Worm (Caenorhabditis elegans): ENCODE data around the gene acl-5.

The acl-5 gene

ce11 chrX:10319653-10320052 lies 7.6 kb downstream of the acl-5 start:
- TF ChIP-seq mep-1 (tag; optimal IDR thresholded peaks at IDR 0.05) (no peak), pha-4 (tag; optimal IDR thresholded peaks at IDR 0.05) (no peak), bed-3 (GFP tag; optimal IDR thresholded peaks at IDR 0.05) (no peak), unc-39 (tag; optimal IDR thresholded peaks at IDR 0.05) (no peak), nhr-28 (tag; optimal IDR thresholded peaks at IDR 0.05) (no peak), nhr-237 (tag; optimal IDR thresholded peaks at IDR 0.05) (no peak), nhr-12 (tag; optimal IDR thresholded peaks at IDR 0.05) (no peak), ham-2 (GFP tag; optimal IDR thresholded peaks at IDR 0.05) (no peak), flh-1 (GFP tag; optimal IDR thresholded peaks at IDR 0.05) (no peak), nhr-76 (tag; optimal IDR thresholded peaks at IDR 0.05) (no peak), elt-1 (tag; optimal IDR thresholded peaks at IDR 0.05; ENCODE audit: borderline replicate concordance, insufficient read depth) (no peak), elt-3 (tag; optimal IDR thresholded peaks at IDR 0.05) (no peak), sptf-1 (tag; optimal IDR thresholded peaks at IDR 0.05) (no peak), nhr-2 (tag; optimal IDR thresholded peaks at IDR 0.05) (no peak), ceh-43 (GFP tag; optimal IDR thresholded peaks at IDR 0.05) (no peak), tbx-8 (GFP tag; optimal IDR thresholded peaks at IDR 0.05) (no peak)

DNA sequence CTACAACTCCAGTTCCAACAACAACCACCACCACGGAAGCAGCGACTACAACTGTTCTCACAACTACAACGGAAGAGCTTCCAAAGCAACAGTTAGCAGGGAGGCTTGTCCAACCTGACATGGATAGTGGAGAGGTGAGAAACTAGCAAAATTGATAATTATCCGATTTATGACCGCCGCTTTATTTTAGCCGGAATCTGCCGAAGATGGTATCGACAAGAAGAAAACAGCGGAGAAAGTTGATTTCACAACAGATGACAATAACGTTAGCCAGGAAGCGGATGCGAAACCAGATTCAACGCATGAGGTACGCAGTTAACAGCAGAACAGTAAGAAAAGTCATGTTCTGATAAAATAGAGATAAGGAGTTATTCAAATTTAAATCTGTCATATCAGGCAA lies 8.8 kb downstream of the acl-5 start:
- TF ChIP-seq cnd-1 (tag; optimal IDR thresholded peaks at IDR 0.05) (no peak), sptf-1 (tag; optimal IDR thresholded peaks at IDR 0.05) (no peak), elt-1 (tag; optimal IDR thresholded peaks at IDR 0.05; ENCODE audit: borderline replicate concordance, insufficient read depth) (peak; percentile 27), snpc-4 (tag; optimal IDR thresholded peaks at IDR 0.05) (no peak), lsy-2 (tag; optimal IDR thresholded peaks at IDR 0.05) (no peak), M03D4.4 (tag; optimal IDR thresholded peaks at IDR 0.05) (no peak), drap-1 (GFP tag; optimal IDR thresholded peaks at IDR 0.05) (no peak), ham-2 (GFP tag; optimal IDR thresholded peaks at IDR 0.05) (peak; percentile 39), ceh-43 (GFP tag; optimal IDR thresholded peaks at IDR 0.05) (no peak), hlh-1 (tag; optimal IDR thresholded peaks at IDR 0.05) (no peak), lin-13 (tag; optimal IDR thresholded peaks at IDR 0.05) (no peak)

DNA sequence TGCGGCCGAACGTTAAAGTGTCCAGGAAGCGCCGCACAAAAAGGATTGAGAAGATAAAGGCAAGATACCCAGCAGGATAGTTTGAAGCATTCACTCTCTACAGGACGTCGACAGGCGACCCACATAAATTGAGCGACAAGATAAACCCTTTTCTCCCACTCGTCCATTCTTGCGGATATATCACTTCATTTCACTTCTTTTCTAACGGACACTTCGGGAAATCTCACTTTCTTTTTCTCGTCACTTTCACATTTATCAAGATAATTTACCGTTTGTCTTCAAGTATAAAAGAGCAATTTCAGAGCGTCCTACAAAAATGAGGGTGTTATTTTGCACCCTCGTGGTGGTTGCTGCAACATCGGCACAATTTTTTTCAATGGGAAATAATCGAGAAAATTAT lies 9.7 kb downstream of the acl-5 start, which contains the start of gene R07E3.6:
TSS of gene R07E3.6 (plus strand) at position 158 of the 400 bp plus-strand sequence.
- TF ChIP-seq sptf-1 (tag; optimal IDR thresholded peaks at IDR 0.05) (no peak), unc-62 (GFP tag; optimal IDR thresholded peaks at IDR 0.05) (peak; percentile 54), blmp-1 (tag; optimal IDR thresholded peaks at IDR 0.05) (peak; percentile 88), elt-1 (tag; optimal IDR thresholded peaks at IDR 0.05; ENCODE audit: borderline replicate concordance, insufficient read depth) (peak; percentile 27)

ce11 chrX:10315905-10316304 lies 11.4 kb downstream of the acl-5 start, which contains the start of gene F41E7.9:
Gene F41E7.9, minus strand, starts transcription at chrX:10316005.
- no peak for TF ChIP-seq cnd-1 (tag; optimal IDR thresholded peaks at IDR 0.05)
- TF ChIP-seq unc-120 (tag; optimal IDR thresholded peaks at IDR 0.05; ENCODE audit: poor library complexity, severe bottlenecking) = no peak
- TF ChIP-seq nhr-28 (tag; optimal IDR thresholded peaks at IDR 0.05) = no peak
- TF ChIP-seq nhr-237 (tag; optimal IDR thresholded peaks at IDR 0.05) = no peak
- no peak for TF ChIP-seq ceh-39 (tag; optimal IDR thresholded peaks at IDR 0.05)
- TF ChIP-seq tbx-8 (GFP tag; optimal IDR thresholded peaks at IDR 0.05) = no peak
- no peak for TF ChIP-seq mls-2 (tag; optimal IDR thresholded peaks at IDR 0.05)
- no peak for TF ChIP-seq ceh-43 (GFP tag; optimal IDR thresholded peaks at IDR 0.05)
- TF ChIP-seq mep-1 (tag; optimal IDR thresholded peaks at IDR 0.05) = no peak
- TF ChIP-seq hlh-1 (tag; optimal IDR thresholded peaks at IDR 0.05) = no peak
- TF ChIP-seq flh-1 (GFP tag; optimal IDR thresholded peaks at IDR 0.05) = no peak

DNA sequence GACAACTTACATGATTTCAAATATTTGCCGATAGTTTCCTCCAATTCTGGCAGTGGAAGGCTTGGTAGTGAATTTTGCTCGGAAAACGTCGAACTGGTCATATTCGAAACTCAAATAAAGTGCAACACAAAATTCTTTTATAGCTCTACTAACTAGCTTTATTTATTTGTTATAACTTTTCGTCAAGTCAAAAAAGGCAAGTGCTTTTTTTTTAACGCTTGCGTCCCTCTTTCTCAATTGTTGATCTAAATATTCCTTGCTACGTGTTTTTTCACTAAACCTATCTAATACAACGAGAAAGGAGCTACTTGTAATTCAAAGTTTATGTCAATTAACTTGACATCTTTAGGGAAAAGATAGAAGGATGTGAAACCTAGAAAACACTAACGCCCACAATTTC lies 16.9 kb downstream of the acl-5 start, which contains the start of gene F41E7.6:
TSS of gene F41E7.6 (minus strand) at position 101 of the 400 bp plus-strand sequence.
- TF ChIP-seq sptf-1 (tag; optimal IDR thresholded peaks at IDR 0.05) (no peak), unc-120 (tag; optimal IDR thresholded peaks at IDR 0.05; ENCODE audit: poor library complexity, severe bottlenecking) (no peak), nhr-2 (tag; optimal IDR thresholded peaks at IDR 0.05) (no peak), unc-62 (GFP tag; optimal IDR thresholded peaks at IDR 0.05) (no peak), nhr-237 (tag; optimal IDR thresholded peaks at IDR 0.05) (no peak), hlh-1 (tag; optimal IDR thresholded peaks at IDR 0.05) (no peak), ceh-39 (tag; optimal IDR thresholded peaks at IDR 0.05) (no peak), elt-3 (tag; optimal IDR thresholded peaks at IDR 0.05) (no peak), nhr-28 (tag; optimal IDR thresholded peaks at IDR 0.05) (no peak), nhr-12 (tag; optimal IDR thresholded peaks at IDR 0.05) (no peak)

ce11 chrX:10307495-10307894 lies 19.8 kb downstream of the acl-5 start, which contains the start of gene F41E7.7:
Gene F41E7.7, plus strand, starts transcription at chrX:10307795.
- TF ChIP-seq M03D4.4 (tag; optimal IDR thresholded peaks at IDR 0.05) (no peak), zip-8 (tag; optimal IDR thresholded peaks at IDR 0.05) (no peak), bed-3 (GFP tag; optimal IDR thresholded peaks at IDR 0.05) (no peak), nhr-76 (tag; optimal IDR thresholded peaks at IDR 0.05) (no peak), ceh-83 (GFP tag; optimal IDR thresholded peaks at IDR 0.05) (no peak), blmp-1 (tag; optimal IDR thresholded peaks at IDR 0.05) (no peak), ztf-11 (tag; optimal IDR thresholded peaks at IDR 0.05) (no peak), nhr-237 (tag; optimal IDR thresholded peaks at IDR 0.05) (no peak), mls-2 (tag; optimal IDR thresholded peaks at IDR 0.05) (no peak), sptf-1 (tag; optimal IDR thresholded peaks at IDR 0.05) (no peak), elt-1 (tag; optimal IDR thresholded peaks at IDR 0.05; ENCODE audit: borderline replicate concordance, insufficient read depth) (no peak), unc-62 (GFP tag; optimal IDR thresholded peaks at IDR 0.05) (no peak), tbx-8 (GFP tag; optimal IDR thresholded peaks at IDR 0.05) (no peak)
